Worm (Caenorhabditis elegans) whole organism, dauer: ENCODE results near the gene vit-3.

Source experiments
- unc-62 ChIP-seq: sonication (generic microtip); optimal IDR thresholded peaks from 2 replicates; lab custom pipeline; 2017; ENCODE audit warnings: missing biosample characterization, missing genetic modification reagents, missing genetic modification characterization

vit-3 gene

ce11 chrX:3583436-3583835 is 11.1 kb upstream of the vit-3 start:
- no peak for TF ChIP-seq unc-62 (GFP tag; lab: Kevin White, UChicago)

DNA sequence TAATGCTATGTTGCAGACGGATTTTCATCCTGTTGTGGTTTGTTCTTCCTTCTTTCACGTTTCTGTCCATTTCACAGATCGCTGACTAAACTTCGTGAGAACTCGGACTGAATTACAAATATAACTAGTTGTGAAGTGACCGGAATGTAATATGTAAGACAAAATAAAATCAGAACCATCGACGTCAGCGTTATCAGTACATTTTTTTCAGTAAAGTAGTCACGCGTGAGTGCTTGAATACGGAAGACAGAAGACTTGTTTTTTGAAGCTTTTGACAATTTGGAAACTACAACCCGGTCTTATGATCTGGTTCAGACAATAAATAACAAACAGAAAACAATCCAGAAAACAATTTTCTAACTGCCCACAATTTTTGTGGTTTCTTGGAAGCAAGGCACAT is 9.5 kb upstream of the vit-3 start:
- no peak for TF ChIP-seq unc-62 (GFP tag; lab: Kevin White, UChicago)

DNA sequence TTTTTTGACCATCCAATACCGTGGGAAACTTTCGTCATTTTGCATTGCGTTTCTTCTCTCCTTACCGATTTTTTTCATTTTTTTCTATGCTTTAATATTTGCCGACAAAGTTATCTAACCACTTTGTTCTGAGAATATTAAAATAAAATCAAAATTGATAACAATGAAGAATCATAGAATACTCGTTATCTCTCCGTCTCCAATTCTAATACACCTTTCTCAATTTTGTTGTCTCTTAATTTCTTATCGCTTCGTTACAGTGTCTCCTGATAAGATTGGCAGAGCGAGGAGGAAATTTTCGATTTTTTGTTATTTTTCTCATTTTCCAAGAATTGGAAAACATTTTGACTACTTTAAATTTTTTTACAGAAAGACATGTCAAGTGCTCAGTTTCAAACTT is 3.9 kb upstream of the vit-3 start, which contains the start of gene ckc-1:
TSS of gene ckc-1 (plus strand) at position 368 of the 400 bp plus-strand sequence.
- no peak for TF ChIP-seq unc-62 (GFP tag; lab: Kevin White, UChicago)

- no peak for TF ChIP-seq unc-62 (GFP tag; lab: Kevin White, UChicago)
These were observed 1.1 kb upstream of the vit-3 start, which contains the start of gene T27A10.5 for ce11 chrX:3573482-3573881. Gene T27A10.5, minus strand, starts transcription at chrX:3573582.

- no peak for TF ChIP-seq unc-62 (GFP tag; lab: Kevin White, UChicago)
These were observed 5.5 kb downstream of the vit-3 start for ce11 chrX:3566856-3567255.

ce11 chrX:3563903-3564302 is 8.4 kb downstream of the vit-3 start, which contains the start of gene vit-4:
Gene vit-4, minus strand, starts transcription at chrX:3563965.
- no peak for TF ChIP-seq unc-62 (GFP tag; lab: Kevin White, UChicago)

- TF ChIP-seq unc-62 (GFP tag; lab: Kevin White, UChicago): no peak
These were observed 16.4 kb downstream of the vit-3 start for ce11 chrX:3555930-3556329.

DNA sequence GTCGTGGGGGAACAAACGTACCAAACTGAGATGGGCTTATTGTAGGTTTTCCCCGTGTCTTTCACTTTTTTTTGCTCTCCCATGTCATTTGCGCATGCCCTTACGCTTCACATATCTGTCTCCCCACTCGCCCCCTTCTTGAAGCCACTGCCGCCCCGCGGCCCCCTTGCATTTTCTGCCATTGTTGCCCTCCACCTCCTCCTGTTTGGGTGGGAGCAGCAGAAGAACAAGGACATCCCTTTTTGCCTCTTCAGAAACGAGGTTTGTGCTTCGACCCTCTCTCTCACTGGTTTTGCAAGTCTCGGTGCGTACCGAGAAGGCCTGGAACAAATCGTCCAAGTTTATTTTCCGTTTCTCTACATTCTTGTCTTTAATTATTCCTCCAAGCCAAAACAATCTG is 18.2 kb downstream of the vit-3 start:
- TF ChIP-seq unc-62 (GFP tag; lab: Kevin White, UChicago): no peak

DNA sequence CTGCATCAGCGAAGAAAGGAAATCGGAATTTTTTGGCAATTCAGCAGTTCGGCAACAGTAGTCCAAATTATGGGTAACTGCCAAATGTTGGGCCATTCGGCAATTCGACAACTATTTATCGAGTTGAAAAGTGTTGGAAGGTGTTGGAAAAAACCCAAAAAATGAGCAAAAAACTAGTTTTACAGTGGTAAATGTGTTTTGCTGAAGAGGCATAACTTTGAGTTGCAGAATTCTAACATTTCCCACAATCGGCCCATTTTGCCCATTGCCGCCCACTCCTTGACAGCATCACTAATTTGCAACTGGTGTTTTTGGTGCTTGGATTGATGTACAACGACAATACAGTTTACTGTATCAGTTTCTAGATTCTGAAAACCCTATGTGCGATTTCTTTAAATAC is 18.7 kb downstream of the vit-3 start:
- no peak for TF ChIP-seq unc-62 (GFP tag; lab: Kevin White, UChicago)

DNA sequence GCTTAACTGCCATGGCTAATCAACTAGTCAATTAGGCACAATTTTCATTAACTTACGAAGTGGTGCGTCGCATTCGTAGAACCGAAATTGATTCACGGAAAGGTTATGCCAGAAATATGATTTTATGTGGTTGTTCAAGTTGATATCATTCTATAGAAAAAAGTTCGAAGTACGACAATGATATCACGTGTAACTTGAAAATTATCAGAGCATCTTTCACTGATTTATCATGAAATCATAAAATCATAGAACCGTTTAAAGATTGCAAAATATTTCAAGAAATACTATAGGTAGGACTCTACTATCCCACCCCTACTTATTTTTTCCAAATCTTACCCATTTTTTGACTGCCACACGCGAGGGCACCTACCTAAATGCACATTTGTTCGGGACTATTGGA is 19.4 kb downstream of the vit-3 start:
- TF ChIP-seq unc-62 (GFP tag; lab: Kevin White, UChicago): no peak

DNA sequence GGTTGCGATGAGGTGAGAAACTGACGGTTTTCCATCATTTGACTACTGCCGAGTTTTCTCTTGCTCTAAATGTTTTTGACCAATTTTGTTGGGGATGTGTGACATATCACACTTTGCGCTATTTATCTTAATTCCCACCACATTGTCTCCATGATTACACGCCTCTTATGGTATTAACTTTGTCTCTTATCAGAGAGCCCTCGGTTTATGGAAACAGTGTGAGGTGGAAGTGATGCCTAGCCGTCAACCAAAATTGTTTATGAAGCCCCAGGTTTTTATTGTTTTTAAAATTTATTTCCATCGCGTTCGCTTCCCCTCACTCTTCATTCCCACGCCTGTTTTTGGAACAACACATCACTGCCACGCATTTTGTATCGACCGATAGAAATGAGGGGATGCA is 21.2 kb downstream of the vit-3 start:
- TF ChIP-seq unc-62 (GFP tag; lab: Kevin White, UChicago): no peak

- no peak for TF ChIP-seq unc-62 (GFP tag; lab: Kevin White, UChicago)
These were observed 23.6 kb downstream of the vit-3 start for ce11 chrX:3548716-3549115.

ce11 chrX:3547828-3548227 is 24.5 kb downstream of the vit-3 start:
- TF ChIP-seq unc-62 (GFP tag; lab: Kevin White, UChicago): no peak

ce11 chrX:3547097-3547496 is 25.3 kb downstream of the vit-3 start:
- TF ChIP-seq unc-62 (GFP tag; lab: Kevin White, UChicago): no peak

DNA sequence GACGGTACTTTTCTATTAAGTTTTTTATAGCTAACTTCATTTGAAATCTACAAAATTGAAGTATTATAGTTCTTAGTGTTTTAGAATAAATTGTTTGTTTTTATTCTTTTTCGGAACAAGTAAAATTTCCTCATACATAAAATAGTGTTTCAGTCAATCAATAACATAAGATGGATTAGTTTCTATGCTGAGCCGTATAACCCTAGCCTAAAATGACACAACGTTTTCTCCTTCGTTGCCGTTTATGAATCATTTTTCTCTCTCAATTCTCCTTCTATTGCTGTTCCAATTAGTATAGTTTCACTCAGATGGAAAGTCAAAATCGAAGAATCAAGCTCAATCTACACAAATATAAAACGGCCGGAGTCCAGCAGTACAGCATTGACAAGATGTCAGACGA is 30.1 kb downstream of the vit-3 start, which contains the start of gene rgs-7:
TSS of gene rgs-7 (plus strand) at position 301 of the 400 bp plus-strand sequence.
- TF ChIP-seq unc-62 (GFP tag; lab: Kevin White, UChicago): no peak

DNA sequence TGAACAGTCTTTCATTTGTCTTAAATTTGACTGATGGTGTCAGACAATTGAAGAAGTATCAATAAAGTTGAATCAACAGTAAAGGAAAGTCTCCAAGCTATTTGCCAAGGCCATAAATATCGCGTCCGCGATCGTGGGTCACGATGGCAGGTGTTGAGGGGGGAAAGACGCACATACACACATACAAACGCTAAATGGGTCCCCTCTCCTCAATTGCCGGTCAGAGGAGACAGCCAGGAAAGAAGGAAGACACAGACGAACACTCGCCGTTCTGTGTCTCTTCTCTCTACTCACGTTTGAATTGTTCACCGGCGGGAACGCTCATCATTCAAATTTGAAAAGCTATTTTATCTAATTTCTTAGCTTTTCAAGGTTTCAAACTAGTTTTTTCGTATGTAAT is 31.5 kb downstream of the vit-3 start:
- no peak for TF ChIP-seq unc-62 (GFP tag; lab: Kevin White, UChicago)

ce11 chrX:3538067-3538466 is 34.3 kb downstream of the vit-3 start:
- no peak for TF ChIP-seq unc-62 (GFP tag; lab: Kevin White, UChicago)

DNA sequence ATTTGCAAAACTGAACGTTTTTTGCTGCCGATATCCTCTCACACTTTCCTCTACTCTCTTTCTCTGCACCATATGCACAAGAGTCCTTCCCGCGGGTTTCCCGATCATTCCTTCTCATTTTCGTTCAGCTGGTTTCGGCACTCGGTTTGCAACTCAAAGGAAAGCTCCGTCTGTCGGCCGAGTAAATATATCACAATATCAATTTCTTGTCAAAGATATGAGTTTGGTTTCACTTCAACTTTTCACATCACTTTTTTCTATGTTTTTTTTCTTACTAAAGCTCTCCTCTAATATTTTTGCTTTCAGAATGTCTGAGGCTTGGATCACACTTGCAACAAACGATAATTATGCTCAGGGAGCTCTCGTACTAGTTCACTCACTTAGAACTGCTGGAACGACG is 35.0 kb downstream of the vit-3 start, which contains the start of gene gyg-1:
TSS of gene gyg-1 (plus strand) at position 301 of the 400 bp plus-strand sequence.
- no peak for TF ChIP-seq unc-62 (GFP tag; lab: Kevin White, UChicago)
